Fruit fly (Drosophila melanogaster): Measurements from ENCODE around the gene CG17350.
A peak's percentile ranks its signal among the peaks of the same experiment; 100 is the strongest.

Gene CG17350

dm6 chr2L:19398317-19399234 is 17.8 kb downstream of the CG17350 start, which contains the start of gene CG17544 (continued):
- peak; percentile 53 for TF ChIP-seq Vsx1 (GFP tag; optimal IDR thresholded peaks at IDR 0.05)
- TF ChIP-seq CG11560 (tag; IDR thresholded peaks at IDR 0.05) = 0 out of 3 replicates have a peak, but pooled peaks have one; percentile 8
- TF ChIP-seq CG6654 (GFP tag; optimal IDR thresholded peaks at IDR 0.05) = peak; percentile 66
- TF ChIP-seq C15 (GFP tag; IDR thresholded peaks at IDR 0.05) = no peak
- 0 out of 2 replicates have a peak, but pooled peaks have one; percentile 30 for TF ChIP-seq E2f1 (GFP tag; IDR thresholded peaks at IDR 0.05)
- peak; percentile 29 to 33 for TF ChIP-seq Pdp1 (GFP tag; optimal IDR thresholded peaks at IDR 0.05)
- TF ChIP-seq dpn (GFP tag; optimal IDR thresholded peaks at IDR 0.05) = peak; percentile 33 to 73
- peak; percentile 87 for TF ChIP-seq gcm (GFP tag; optimal IDR thresholded peaks at IDR 0.05)
- peak; percentile 42 for TF ChIP-seq slp2 (GFP tag; optimal IDR thresholded peaks at IDR 0.05)
- TF ChIP-seq Ravus (GFP tag; IDR thresholded peaks at IDR 0.05) = no peak
- no peak for TF ChIP-seq ab (GFP tag; optimal IDR thresholded peaks at IDR 0.05)
- TF ChIP-seq Nf-YB (GFP tag; optimal IDR thresholded peaks at IDR 0.05) = peak; percentile 67
- no peak for TF ChIP-seq HmgD (GFP tag; optimal IDR thresholded peaks at IDR 0.05)
- no peak for TF ChIP-seq Lpt (GFP tag; optimal IDR thresholded peaks at IDR 0.05)
- no peak for TF ChIP-seq lov (optimal IDR thresholded peaks at IDR 0.05)
- no peak for TF ChIP-seq lov (GFP tag; IDR thresholded peaks at IDR 0.05)
- TF ChIP-seq HLH54F (GFP tag; optimal IDR thresholded peaks at IDR 0.05) = peak; percentile 35
- TF ChIP-seq CG17328 (GFP tag; IDR thresholded peaks at IDR 0.05) = no peak
- TF ChIP-seq crp (GFP tag; optimal IDR thresholded peaks at IDR 0.05) = peak in 1 of 2 experiments; percentile 34
- TF ChIP-seq sens-2 (GFP tag; IDR thresholded peaks at IDR 0.05) = peak; percentile 60; the same call in 1 of the 2 replicates
- no peak for TF ChIP-seq yki (optimal IDR thresholded peaks at IDR 0.05)
- TF ChIP-seq pum (GFP tag; optimal IDR thresholded peaks at IDR 0.05) = peak; percentile 4
- peak; percentile 4 for TF ChIP-seq CG17802 (tag; optimal IDR thresholded peaks at IDR 0.05)
- TF ChIP-seq CG4854 (GFP tag; optimal IDR thresholded peaks at IDR 0.05) = no peak
- TF ChIP-seq CG7928 (GFP tag; optimal IDR thresholded peaks at IDR 0.05) = no peak
- TF ChIP-seq CG14441 (GFP tag; IDR thresholded peaks at IDR 0.05) = peak; percentile 41
- peak; percentile 13 for TF ChIP-seq CG6272 (GFP tag; IDR thresholded peaks at IDR 0.05)
- TF ChIP-seq gro (GFP tag; optimal IDR thresholded peaks at IDR 0.05) = peak; percentile 51
- no peak for TF ChIP-seq Dp (GFP tag; optimal IDR thresholded peaks at IDR 0.05)
- peak; percentile 76 for TF ChIP-seq NfI (GFP tag; optimal IDR thresholded peaks at IDR 0.05)
- peak; percentile 99 for TF ChIP-seq CG17385 (GFP tag; optimal IDR thresholded peaks at IDR 0.05)
- TF ChIP-seq mld (GFP tag; IDR thresholded peaks at IDR 0.05; ENCODE audit: partially characterized antibody) = no peak
- peak; percentile 52 for TF ChIP-seq B-H2 (GFP tag; optimal IDR thresholded peaks at IDR 0.05)
- TF ChIP-seq cato (GFP tag; optimal IDR thresholded peaks at IDR 0.05; ENCODE audit: borderline replicate concordance) = peak; percentile 52
- no peak for TF ChIP-seq Nf-YA (GFP tag; IDR thresholded peaks at IDR 0.05)
- TF ChIP-seq D19A (tag; optimal IDR thresholded peaks at IDR 0.05) = peak; percentile 71
- peak; percentile 54 for TF ChIP-seq kay (GFP tag; optimal IDR thresholded peaks at IDR 0.05)
- no peak for TF ChIP-seq CG15479 (GFP tag; optimal IDR thresholded peaks at IDR 0.05)
- no peak for TF ChIP-seq hth (optimal IDR thresholded peaks at IDR 0.05)
- TF ChIP-seq MTF-1 (GFP tag; optimal IDR thresholded peaks at IDR 0.05; ENCODE audit: borderline replicate concordance) = peak; percentile 32
- TF ChIP-seq B-H1 (GFP tag; IDR thresholded peaks at IDR 0.05) = no peak
- TF ChIP-seq klu (GFP tag; IDR thresholded peaks at IDR 0.05) = peak; percentile 69; the same call in 1 of the 2 replicates
- TF ChIP-seq dm (GFP tag; optimal IDR thresholded peaks at IDR 0.05) = no peak
- TF ChIP-seq jigr1 (GFP tag; IDR thresholded peaks at IDR 0.05) = peak; percentile 11; the same call in 1 of the 3 replicates
- TF ChIP-seq CG14014 (GFP tag; IDR thresholded peaks at IDR 0.05) = peak; percentile 48
- TF ChIP-seq lab (GFP tag; optimal IDR thresholded peaks at IDR 0.05) = peak; percentile 91
- no peak for TF ChIP-seq Stat92E (GFP tag; optimal IDR thresholded peaks at IDR 0.05)
- peak in 1 of 2 experiments; percentile 22 for TF ChIP-seq Eip74EF (GFP tag; optimal IDR thresholded peaks at IDR 0.05)
- no peak for TF ChIP-seq en (GFP tag; optimal IDR thresholded peaks at IDR 0.05)
